Worm (Caenorhabditis elegans) whole organism, young adult: ENCODE data around the gene Y50E8A.1.

Experiments used
- F10E7.11 ChIP-seq: sonication (generic microtip); optimal IDR thresholded peaks from 2 replicates; lab custom pipeline; 2017; ENCODE audit warnings: mild to moderate bottlenecking, missing genetic modification characterization, moderate library complexity, missing compliant biosample characterization
- F22D6.2 ChIP-seq: sonication (generic microtip); optimal IDR thresholded peaks from 2 replicates; lab custom pipeline; 2016; ENCODE audit warnings: mild to moderate bottlenecking, missing genetic modification characterization, missing compliant biosample characterization
- F23B12.7 ChIP-seq: sonication (generic microtip); optimal IDR thresholded peaks from 2 replicates; lab custom pipeline; 2017; ENCODE audit warnings: missing genetic modification characterization, mild to moderate bottlenecking, missing compliant biosample characterization, antibody characterized with exemption, moderate library complexity; ENCODE audit not compliant: insufficient read depth
- F37B4.10 ChIP-seq: fragments of 200-800 bp; sonication (Bioruptor generic); IDR thresholded peaks from 2 replicates; pipeline ENCODE4 v1.3.6; 2022; ENCODE audit warnings: missing genetic modification characterization, missing compliant biosample characterization
- F55B11.4 ChIP-seq: sonication (generic microtip); optimal IDR thresholded peaks from 2 replicates; lab custom pipeline; 2016; ENCODE audit warnings: missing compliant biosample characterization, missing genetic modification characterization, borderline replicate concordance; ENCODE audit not compliant: insufficient read depth
- K12H6.12 ChIP-seq: fragments of 200-800 bp; sonication (Bioruptor generic); optimal IDR thresholded peaks from 2 replicates; lab custom pipeline; 2018; ENCODE audit warnings: mild to moderate bottlenecking, missing genetic modification characterization, missing compliant biosample characterization
- athp-1 ChIP-seq: sonication (generic microtip); optimal IDR thresholded peaks from 2 replicates; lab custom pipeline; 2017; ENCODE audit warnings: mild to moderate bottlenecking, missing genetic modification characterization, missing compliant biosample characterization
- attf-5 ChIP-seq: fragments of 200-800 bp; sonication (Bioruptor generic); optimal IDR thresholded peaks from 2 replicates; lab custom pipeline; 2018; ENCODE audit warnings: mild to moderate bottlenecking, missing genetic modification characterization, missing compliant biosample characterization
- bed-2 ChIP-seq: fragments of 200-800 bp; sonication (Bioruptor generic); IDR thresholded peaks from 2 replicates; pipeline ENCODE4 v1.3.6; 2022; ENCODE audit warnings: missing genetic modification reagents, missing genetic modification characterization, missing compliant biosample characterization
- cebp-1 ChIP-seq, 2 experiments: fragments of 200-800 bp in 1 of 2; sonication (Bioruptor generic) in 1 of 2; sonication (generic microtip) in 1 of 2; IDR thresholded peaks in 1 of 2; optimal IDR thresholded peaks in 1 of 2; 2 replicates each; pipeline versions ENCODE4 v1.3.6 to Lab custom; 2017 to 2022; ENCODE audit warnings: missing compliant biosample characterization in 2 of 2, missing genetic modification characterization in 2 of 2, mild to moderate bottlenecking in 1 of 2, missing genetic modification reagents in 1 of 2, moderate library complexity in 1 of 2
- dox-1 ChIP-seq: fragments of 200-800 bp; sonication (Bioruptor generic); IDR thresholded peaks from 2 replicates; pipeline ENCODE4 v1.3.6; 2022; ENCODE audit warnings: missing genetic modification reagents, missing genetic modification characterization, missing compliant biosample characterization
- fkh-3 ChIP-seq: sonication (generic microtip); optimal IDR thresholded peaks from 2 replicates; lab custom pipeline; 2016; ENCODE audit warnings: mild to moderate bottlenecking, missing genetic modification characterization, missing compliant biosample characterization
- hlh-12 ChIP-seq: sonication (generic microtip); optimal IDR thresholded peaks from 2 replicates; lab custom pipeline; 2016; ENCODE audit warnings: missing genetic modification characterization, missing compliant biosample characterization
- mel-28 ChIP-seq: sonication (generic microtip); optimal IDR thresholded peaks from 2 replicates; lab custom pipeline; 2016; ENCODE audit warnings: borderline replicate concordance, mild to moderate bottlenecking, missing genetic modification characterization, missing compliant biosample characterization
- nhr-120 ChIP-seq: fragments of 200-800 bp; sonication (Bioruptor generic); IDR thresholded peaks from 2 replicates; pipeline ENCODE4 v1.3.6; 2022; ENCODE audit warnings: missing genetic modification characterization, missing compliant biosample characterization
- nhr-179 ChIP-seq: sonication (generic microtip); optimal IDR thresholded peaks from 2 replicates; lab custom pipeline; 2016; ENCODE audit warnings: mild to moderate bottlenecking, missing genetic modification characterization, missing compliant biosample characterization
- nhr-80 ChIP-seq: sonication (generic microtip); optimal IDR thresholded peaks from 2 replicates; lab custom pipeline; 2016; ENCODE audit warnings: missing genetic modification characterization, missing compliant biosample characterization
- rcor-1 ChIP-seq: fragments of 200-800 bp; sonication (Bioruptor generic); IDR thresholded peaks from 2 replicates; pipeline ENCODE4 v1.3.6; 2022; ENCODE audit warnings: missing genetic modification reagents, missing genetic modification characterization, missing compliant biosample characterization
- snpc-4 ChIP-seq, 5 experiments: fragments of 150-350 bp in 1 of 5; sonication (generic microtip) in 4 of 5; optimal IDR thresholded peaks; 2 replicates each; lab custom pipeline; 2014 to 2018; ENCODE audit warnings: missing genetic modification characterization in 5 of 5, missing biosample characterization in 3 of 5, antibody characterized with exemption in 2 of 5, mild to moderate bottlenecking in 2 of 5, missing compliant biosample characterization in 2 of 5, missing genotype in 2 of 5, moderate library complexity in 2 of 5, missing genetic modification reagents in 1 of 5
- unc-62 ChIP-seq: fragments of 150-350 bp; optimal IDR thresholded peaks from 2 replicates; lab custom pipeline; 2014; ENCODE audit warnings: missing biosample characterization, missing genetic modification reagents, missing genetic modification characterization
- ztf-18 ChIP-seq: sonication (generic microtip); optimal IDR thresholded peaks from 2 replicates; lab custom pipeline; 2016; ENCODE audit warnings: missing genotype, mild to moderate bottlenecking, missing genetic modification characterization, missing compliant biosample characterization

Y50E8A.1 gene

ce11 chrV:14763582-14763981 is 36.9 kb downstream of the Y50E8A.1 start:
- TF ChIP-seq F37B4.10 (GFP tag; lab: Robert Waterston, UW) (no peak), snpc-4 (GFP tag; optimal IDR thresholded peaks at IDR 0.05; lab: Kevin White, UChicago) (no peak), snpc-4 (tag; optimal IDR thresholded peaks at IDR 0.05; lab: Kevin White, UChicago) (no peak), bed-2 (no peak), F22D6.2 (no peak), nhr-120 (no peak), rcor-1 (GFP tag; lab: Robert Waterston, UW) (no peak), hlh-12 (tag; lab: Kevin White, UChicago) (no peak), K12H6.12 (tag; lab: Kevin White, UChicago) (no peak), F55B11.4 (tag; lab: Kevin White, UChicago) (no peak), fkh-3 (no peak), athp-1 (no peak), F10E7.11 (no peak), mel-28 (tag; lab: Kevin White, UChicago) (no peak)
- TF ChIP-seq, all 124 proteins: peak for 0

- TF ChIP-seq unc-62 (GFP tag; lab: Kevin White, UChicago) (peak; percentile 14), cebp-1 (GFP tag; IDR thresholded peaks at IDR 0.05; lab: Robert Waterston, UW) (peak; percentile 59; the same call in 1 of the 2 replicates), cebp-1 (tag; optimal IDR thresholded peaks at IDR 0.05; lab: Kevin White, UChicago) (peak; percentile 74), nhr-80 (tag; lab: Kevin White, UChicago) (peak; percentile 28), attf-5 (peak; percentile 34), dox-1 (GFP tag; lab: Robert Waterston, UW) (peak; percentile 19; the same call in 1 of the 2 replicates), F23B12.7 (no peak), ztf-18 (no peak), nhr-179 (tag; lab: Kevin White, UChicago) (no peak)
Measured at ce11 chrV:14773048-14773447, 46.4 kb downstream of the Y50E8A.1 start, which contains the start of gene haf-7. Gene haf-7 (plus strand): TSS chrV:14773258.
